Fruit fly (Drosophila melanogaster) whole organism, embryonic: ENCODE measurements around the gene CG15011.

Experiments
- ATbp ChIP-seq: fragments of 200-800 bp; sonication (Bioruptor generic); optimal IDR thresholded peaks from 2 replicates; lab custom pipeline; 2017; ENCODE audit warnings: missing biosample characterization, mild to moderate bottlenecking, missing genetic modification characterization, missing genetic modification reagents
- Antp ChIP-seq: fragments of 200-800 bp; sonication (Bioruptor generic); optimal IDR thresholded peaks from 3 replicates; lab custom pipeline; 2016; ENCODE audit warnings: missing biosample characterization, missing genetic modification characterization
- BEAF-32 ChIP-seq: fragments of 200-800 bp; sonication (Bioruptor generic); optimal IDR thresholded peaks from 3 replicates; lab custom pipeline; 2017; ENCODE audit warnings: missing biosample characterization, missing genetic modification characterization, mild to moderate bottlenecking, moderate library complexity, missing genetic modification reagents
- CG11723 ChIP-seq: fragments of 200-800 bp; sonication (Bioruptor generic); optimal IDR thresholded peaks from 2 replicates; lab custom pipeline; 2017; ENCODE audit warnings: missing biosample characterization, mild to moderate bottlenecking, missing genetic modification characterization
- CG12071 ChIP-seq: fragments of 200-800 bp; sonication (Bioruptor generic); optimal IDR thresholded peaks from 3 replicates; lab custom pipeline; 2018; ENCODE audit warnings: missing biosample characterization, mild to moderate bottlenecking, missing genetic modification characterization
- CG13775 ChIP-seq: fragments of 200-800 bp; sonication (Bioruptor generic); optimal IDR thresholded peaks from 3 replicates; lab custom pipeline; 2017; ENCODE audit warnings: missing biosample characterization, mild to moderate bottlenecking, missing genetic modification characterization
- CG13894 ChIP-seq: fragments of 200-800 bp; sonication (Bioruptor generic); optimal IDR thresholded peaks from 3 replicates; lab custom pipeline; 2018; ENCODE audit warnings: missing biosample characterization, mild to moderate bottlenecking, missing genetic modification characterization, moderate library complexity
- CG14965 ChIP-seq: fragments of 200-800 bp; sonication (Bioruptor generic); optimal IDR thresholded peaks from 2 replicates; lab custom pipeline; 2016; ENCODE audit warnings: missing biosample characterization, missing genetic modification characterization, borderline replicate concordance
- CG16813 ChIP-seq: fragments of 200-800 bp; sonication (Bioruptor generic); IDR thresholded peaks from 3 replicates; pipeline ENCODE4 v1.3.6; 2022; ENCODE audit warnings: missing biosample characterization, missing genetic modification characterization; ENCODE audit not compliant: partially characterized antibody
- CG17359 ChIP-seq: fragments of 200-800 bp; sonication (Bioruptor generic); optimal IDR thresholded peaks from 3 replicates; lab custom pipeline; 2018; ENCODE audit warnings: missing biosample characterization, mild to moderate bottlenecking, missing genetic modification characterization, moderate library complexity
- CG17612 ChIP-seq: fragments of 200-800 bp; sonication (Bioruptor generic); IDR thresholded peaks from 2 replicates; pipeline ENCODE4 v1.3.6; 2022; ENCODE audit warnings: missing biosample characterization, missing genetic modification characterization
- CG17829 ChIP-seq: fragments of 200-800 bp; optimal IDR thresholded peaks from 2 replicates; lab custom pipeline; 2019; ENCODE audit warnings: missing biosample characterization, mild to moderate bottlenecking, missing genetic modification characterization, moderate library complexity
- CG18262 ChIP-seq: fragments of 200-800 bp; optimal IDR thresholded peaks from 3 replicates; lab custom pipeline; 2019; ENCODE audit warnings: missing biosample characterization, mild to moderate bottlenecking, missing genetic modification characterization, moderate library complexity
- CG2199 ChIP-seq: fragments of 200-800 bp; sonication (Bioruptor generic); IDR thresholded peaks from 3 replicates; pipeline ENCODE4 v1.3.6; 2022; ENCODE audit warnings: missing biosample characterization, missing genetic modification characterization
- CG30431 ChIP-seq: fragments of 200-800 bp; sonication (Bioruptor generic); optimal IDR thresholded peaks from 2 replicates; lab custom pipeline; 2017; ENCODE audit warnings: missing biosample characterization, missing genetic modification characterization
- CG31388 ChIP-seq: fragments of 200-800 bp; sonication (Bioruptor generic); optimal IDR thresholded peaks from 2 replicates; lab custom pipeline; 2016; ENCODE audit warnings: missing biosample characterization, missing genetic modification characterization
- CG43689 ChIP-seq: fragments of 200-800 bp; sonication (Bioruptor generic); IDR thresholded peaks from 2 replicates; pipeline ENCODE4 v1.3.6; 2022; ENCODE audit warnings: missing biosample characterization, missing genetic modification characterization
- CG4707 ChIP-seq: fragments of 200-800 bp; sonication (Bioruptor generic); optimal IDR thresholded peaks from 2 replicates; lab custom pipeline; 2018; ENCODE audit warnings: missing biosample characterization, mild to moderate bottlenecking, missing genetic modification characterization, moderate library complexity
- CG5245 ChIP-seq: fragments of 200-800 bp; sonication (Bioruptor generic); optimal IDR thresholded peaks from 3 replicates; lab custom pipeline; 2016; ENCODE audit warnings: missing biosample characterization, missing genetic modification characterization
- CG6854 ChIP-seq: fragments of 200-800 bp; sonication (Bioruptor generic); optimal IDR thresholded peaks from 3 replicates; lab custom pipeline; 2017; ENCODE audit warnings: missing biosample characterization, mild to moderate bottlenecking, missing genetic modification characterization
- CG7928 ChIP-seq: fragments of 200-800 bp; sonication (Bioruptor generic); optimal IDR thresholded peaks from 2 replicates; lab custom pipeline; 2017; ENCODE audit warnings: missing biosample characterization, mild to moderate bottlenecking, missing genetic modification characterization
- CG7987 ChIP-seq: fragments of 200-800 bp; sonication (Bioruptor generic); optimal IDR thresholded peaks from 2 replicates; lab custom pipeline; 2018; ENCODE audit warnings: missing biosample characterization, mild to moderate bottlenecking, missing genetic modification characterization, moderate library complexity
- CG8388 ChIP-seq: fragments of 200-800 bp; sonication (Bioruptor generic); optimal IDR thresholded peaks from 2 replicates; lab custom pipeline; 2019; ENCODE audit warnings: missing biosample characterization, mild to moderate bottlenecking, missing genetic modification characterization, moderate library complexity
- CG9215 ChIP-seq: fragments of 200-800 bp; sonication (Bioruptor generic); IDR thresholded peaks from 2 replicates; pipeline ENCODE4 v1.3.6; 2022; ENCODE audit warnings: missing biosample characterization, missing genetic modification characterization
- CG9876 ChIP-seq: fragments of 200-800 bp; sonication (Bioruptor generic); optimal IDR thresholded peaks from 2 replicates; lab custom pipeline; 2016; ENCODE audit warnings: missing biosample characterization, missing genetic modification characterization
- Dfd ChIP-seq, 2 experiments: fragments of >200 bp; optimal IDR thresholded peaks; 2 replicates each; lab custom pipeline; 2017; ENCODE audit warnings: missing biosample characterization in 2 of 2, missing genetic modification characterization in 2 of 2
- ERR ChIP-seq: fragments of 200-800 bp; sonication (Bioruptor generic); optimal IDR thresholded peaks from 2 replicates; lab custom pipeline; 2016; ENCODE audit warnings: missing biosample characterization, missing genetic modification characterization
- Fer2 ChIP-seq: fragments of 200-800 bp; sonication (Bioruptor generic); optimal IDR thresholded peaks from 2 replicates; lab custom pipeline; 2018; ENCODE audit warnings: missing biosample characterization, mild to moderate bottlenecking, missing genetic modification characterization, moderate library complexity
- Gug ChIP-seq: fragments of 200-800 bp; sonication (Bioruptor generic); IDR thresholded peaks from 4 replicates; pipeline ENCODE4 v1.3.6; 2022; ENCODE audit warnings: missing biosample characterization, missing genetic modification characterization
- MBD-R2 ChIP-seq: fragments of 200-800 bp; sonication (Bioruptor generic); IDR thresholded peaks from 2 replicates; pipeline ENCODE4 v1.3.6; 2022; ENCODE audit warnings: missing biosample characterization, missing genetic modification characterization
- MESR4 ChIP-seq: fragments of 200-800 bp; sonication (Bioruptor generic); optimal IDR thresholded peaks from 2 replicates; lab custom pipeline; 2018; ENCODE audit warnings: missing biosample characterization, mild to moderate bottlenecking, missing genetic modification characterization, moderate library complexity
- PHDP ChIP-seq: fragments of 200-800 bp; sonication (Bioruptor generic); optimal IDR thresholded peaks from 3 replicates; lab custom pipeline; 2018; ENCODE audit warnings: missing biosample characterization, mild to moderate bottlenecking, missing genetic modification characterization, moderate library complexity
- Tbp ChIP-seq: fragments of >200 bp; optimal IDR thresholded peaks from 2 replicates; lab custom pipeline; 2018; ENCODE audit warnings: missing biosample characterization, missing genetic modification characterization
- Xbp1 ChIP-seq: fragments of 200-800 bp; sonication (Bioruptor generic); optimal IDR thresholded peaks from 3 replicates; lab custom pipeline; 2016; ENCODE audit warnings: missing biosample characterization, mild to moderate bottlenecking, missing genetic modification characterization
- ara ChIP-seq: fragments of 200-800 bp; sonication (Bioruptor generic); IDR thresholded peaks from 2 replicates; pipeline ENCODE4 v1.3.6; 2022; ENCODE audit warnings: missing biosample characterization, missing genetic modification characterization
- dati ChIP-seq: fragments of 200-800 bp; sonication (Bioruptor generic); IDR thresholded peaks from 2 replicates; pipeline ENCODE4 v1.3.6; 2022; ENCODE audit warnings: missing biosample characterization, missing genetic modification characterization
- dmrt11E ChIP-seq: fragments of 200-800 bp; sonication (Bioruptor generic); optimal IDR thresholded peaks from 3 replicates; lab custom pipeline; 2018; ENCODE audit warnings: missing biosample characterization, mild to moderate bottlenecking, missing genetic modification characterization, moderate library complexity
- dpn ChIP-seq, 2 experiments: fragments of 200-800 bp; sonication (Bioruptor generic); optimal IDR thresholded peaks; 3 replicates each; lab custom pipeline; 2016; ENCODE audit warnings: missing biosample characterization in 2 of 2, missing genetic modification characterization in 2 of 2
- gce ChIP-seq: fragments of 200-800 bp; sonication (Bioruptor generic); IDR thresholded peaks from 3 replicates; pipeline ENCODE4 v1.3.6; 2022; ENCODE audit warnings: missing biosample characterization, missing genetic modification characterization
- gro ChIP-seq: fragments of 200-800 bp; sonication (Bioruptor generic); optimal IDR thresholded peaks from 2 replicates; lab custom pipeline; 2016; ENCODE audit warnings: missing biosample characterization, missing genetic modification characterization
- jing ChIP-seq: fragments of 200-800 bp; sonication (Bioruptor generic); optimal IDR thresholded peaks from 2 replicates; lab custom pipeline; 2018; ENCODE audit warnings: missing biosample characterization, mild to moderate bottlenecking, missing genetic modification characterization
- nerfin-2 ChIP-seq: fragments of 200-800 bp; sonication (Bioruptor generic); IDR thresholded peaks from 2 replicates; pipeline ENCODE4 v1.3.6; 2022; ENCODE audit warnings: missing biosample characterization, missing genetic modification characterization; ENCODE audit not compliant: partially characterized antibody
- odd ChIP-seq: fragments of 200-800 bp; sonication (Bioruptor generic); optimal IDR thresholded peaks from 2 replicates; lab custom pipeline; 2017; ENCODE audit warnings: missing biosample characterization, mild to moderate bottlenecking, missing genetic modification characterization
- otp ChIP-seq: fragments of 200-800 bp; sonication (Bioruptor generic); IDR thresholded peaks from 3 replicates; pipeline ENCODE4, ENCODE4 v1.3.6; 2022; ENCODE audit warnings: missing biosample characterization, missing genetic modification characterization
- pros ChIP-seq: fragments of 200-800 bp; sonication (Bioruptor generic); optimal IDR thresholded peaks from 3 replicates; lab custom pipeline; 2019; ENCODE audit warnings: missing biosample characterization, mild to moderate bottlenecking, missing genetic modification characterization, moderate library complexity
- repo ChIP-seq: fragments of 200-800 bp; sonication (Bioruptor generic); optimal IDR thresholded peaks from 2 replicates; lab custom pipeline; 2016; ENCODE audit warnings: missing biosample characterization, missing genetic modification characterization
- sim ChIP-seq: fragments of 200-800 bp; sonication (Bioruptor generic); IDR thresholded peaks from 2 replicates; pipeline ENCODE4 v1.3.6; 2022; ENCODE audit warnings: missing biosample characterization, missing genetic modification characterization
- sqz ChIP-seq: fragments of 200-800 bp; sonication (Bioruptor generic); optimal IDR thresholded peaks from 3 replicates; lab custom pipeline; 2018; ENCODE audit warnings: missing biosample characterization, mild to moderate bottlenecking, missing genetic modification characterization
- tio ChIP-seq: fragments of 200-800 bp; sonication (Bioruptor generic); optimal IDR thresholded peaks from 2 replicates; lab custom pipeline; 2017; ENCODE audit warnings: missing biosample characterization, missing genetic modification characterization, inconsistent platforms
- tll ChIP-seq, 2 experiments: fragments of 200-800 bp in 1 of 2; fragments of >200 bp in 1 of 2; sonication (Bioruptor generic) in 1 of 2; optimal IDR thresholded peaks; 2 replicates each; lab custom pipeline; 2017 to 2019; ENCODE audit warnings: missing biosample characterization in 2 of 2, missing genetic modification characterization in 2 of 2, mild to moderate bottlenecking in 1 of 2, moderate library complexity in 1 of 2

CG15011 gene

dm6 chr3L:4272167-4272773 is 13.3 kb upstream of the CG15011 start (continued):
- TF ChIP-seq ATbp (GFP tag; lab: Kevin White, UChicago) (peak; percentile 62), repo (no peak), CG18262 (peak; percentile 44), CG2199 (GFP tag; lab: Robert Waterston, UW) (no peak), tll (GFP tag; optimal IDR thresholded peaks at IDR 0.05; lab: Kevin White, UChicago) (no peak), CG11723 (GFP tag; lab: Kevin White, UChicago) (no peak), CG16813 (GFP tag; lab: Robert Waterston, UW) (no peak), Xbp1 (GFP tag; lab: Kevin White, UChicago) (no peak), BEAF-32 (GFP tag; lab: Kevin White, UChicago) (no peak), jing (no peak), Fer2 (tag; lab: Kevin White, UChicago) (no peak), sim (GFP tag; lab: Robert Waterston, UW) (0 out of 2 replicates have a peak, but pooled peaks have one; percentile 18), CG6854 (no peak), dmrt11E (peak; percentile 54), PHDP (tag; lab: Kevin White, UChicago) (no peak), CG12071 (GFP tag; lab: Kevin White, UChicago) (no peak), CG9876 (no peak), CG17829 (no peak), pros (GFP tag; lab: Kevin White, UChicago) (no peak), CG8388 (GFP tag; lab: Kevin White, UChicago) (no peak), otp (GFP tag; lab: Robert Waterston, UW) (peak; percentile 59; the same call in 1 of the 3 replicates), CG13775 (GFP tag; lab: Kevin White, UChicago) (no peak), CG31388 (no peak), CG14965 (GFP tag; lab: Kevin White, UChicago) (no peak), CG17359 (peak; percentile 18), CG4707 (GFP tag; lab: Kevin White, UChicago) (no peak), nerfin-2 (GFP tag; lab: Robert Waterston, UW) (no peak), CG17612 (no peak), CG9215 (GFP tag; lab: Robert Waterston, UW) (no peak), Gug (GFP tag; lab: Robert Waterston, UW) (no peak), gro (GFP tag; lab: Kevin White, UChicago) (no peak), gce (GFP tag; lab: Robert Waterston, UW) (no peak), Dfd (GFP tag; optimal IDR thresholded peaks at IDR 0.05; lab: Kevin White, UChicago) (no peak), Tbp (GFP tag; lab: Kevin White, UChicago) (no peak), MESR4 (no peak), dpn (GFP tag; optimal IDR thresholded peaks at IDR 0.05; lab: Kevin White, UChicago) (no peak), CG7928 (GFP tag; lab: Kevin White, UChicago) (no peak)

DNA sequence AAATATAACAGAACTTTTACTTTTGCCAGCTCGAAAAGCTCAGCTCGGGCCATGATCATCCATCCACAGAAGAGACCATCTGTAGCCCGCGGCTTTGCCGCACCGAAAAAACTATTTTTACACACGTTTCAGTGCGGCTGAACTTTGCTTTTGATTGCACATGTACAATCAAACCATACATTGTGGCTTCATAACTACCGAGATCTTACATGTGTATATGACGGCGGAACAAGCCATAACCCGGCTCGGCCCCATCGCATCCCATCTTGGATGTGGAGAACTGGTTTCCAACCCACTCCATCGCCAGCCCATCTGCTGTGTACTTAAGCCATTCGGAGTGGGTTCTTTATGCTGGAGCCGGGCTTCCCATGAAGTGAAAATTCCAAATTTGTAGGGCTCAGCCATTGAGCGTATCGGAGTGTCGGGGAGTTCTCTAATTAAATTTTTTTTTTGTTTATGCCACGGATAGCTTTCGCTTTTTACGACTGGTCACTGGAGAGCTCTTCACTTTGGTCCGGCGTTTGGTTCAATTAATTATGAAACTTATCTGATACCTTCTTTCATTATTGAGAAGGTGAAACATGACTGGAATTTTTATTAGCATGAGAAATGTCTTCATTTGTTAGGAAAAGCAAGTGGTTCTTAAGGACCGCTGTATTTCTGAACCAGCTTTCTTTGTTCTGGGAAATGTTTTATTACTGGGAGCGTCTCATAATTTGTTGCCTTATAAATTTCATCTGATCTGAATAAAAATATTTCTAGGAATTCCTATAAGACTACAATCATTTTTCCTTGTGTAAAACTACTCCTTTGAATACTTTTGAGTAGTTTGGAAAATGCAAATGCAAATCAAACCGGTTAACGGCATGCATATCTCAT is 12.2 kb upstream of the CG15011 start:
- no peak for TF ChIP-seq MBD-R2 (GFP tag; lab: Robert Waterston, UW)
- no peak for TF ChIP-seq ERR (GFP tag; lab: Kevin White, UChicago)
- TF ChIP-seq tio (GFP tag; lab: Kevin White, UChicago), result no peak
- no peak for TF ChIP-seq CG13894
- TF ChIP-seq odd (GFP tag; lab: Kevin White, UChicago), result no peak
- no peak for TF ChIP-seq CG7987 (GFP tag; lab: Kevin White, UChicago)
- no peak for TF ChIP-seq CG5245 (GFP tag; lab: Kevin White, UChicago)
- no peak for TF ChIP-seq dati (GFP tag; lab: Robert Waterston, UW)
- no peak for TF ChIP-seq CG43689
- peak; percentile 41 for TF ChIP-seq sqz (GFP tag; lab: Kevin White, UChicago)
- TF ChIP-seq CG30431 (GFP tag; lab: Kevin White, UChicago), result no peak
- no peak for TF ChIP-seq Antp (GFP tag; lab: Kevin White, UChicago)
- no peak; the same call in 1 of the 2 replicates for TF ChIP-seq ara
